Fruit fly (Drosophila melanogaster) whole organism, embryonic: ENCODE results near the gene CG45099.

Experiments
- Atf6 ChIP-seq: fragments of 200-800 bp; sonication (Bioruptor generic); IDR thresholded peaks from 2 replicates; pipeline ENCODE4 v1.3.6; 2022; ENCODE audit warnings: missing biosample characterization, missing genetic modification characterization
- CG10565 ChIP-seq: fragments of 200-800 bp; sonication (Bioruptor generic); optimal IDR thresholded peaks from 3 replicates; lab custom pipeline; 2016; ENCODE audit warnings: missing biosample characterization, mild to moderate bottlenecking, missing genetic modification characterization
- CG12391 ChIP-seq: fragments of 200-800 bp; sonication (Bioruptor generic); optimal IDR thresholded peaks from 3 replicates; lab custom pipeline; 2018; ENCODE audit warnings: missing biosample characterization, mild to moderate bottlenecking, missing genetic modification characterization, moderate library complexity
- CG12942 ChIP-seq: fragments of 200-800 bp; sonication (Bioruptor generic); optimal IDR thresholded peaks from 3 replicates; lab custom pipeline; 2016; ENCODE audit warnings: missing biosample characterization, missing genetic modification characterization
- CG13296 ChIP-seq: fragments of 200-800 bp; sonication (Bioruptor generic); optimal IDR thresholded peaks from 3 replicates; lab custom pipeline; 2018; ENCODE audit warnings: missing biosample characterization, mild to moderate bottlenecking, missing genetic modification characterization
- CG14710 ChIP-seq: fragments of 200-800 bp; sonication (Bioruptor generic); optimal IDR thresholded peaks from 3 replicates; lab custom pipeline; 2019; ENCODE audit warnings: missing biosample characterization, mild to moderate bottlenecking, missing genetic modification characterization, moderate library complexity
- CG16863 ChIP-seq: fragments of 200-800 bp; sonication (Bioruptor generic); optimal IDR thresholded peaks from 3 replicates; lab custom pipeline; 2016; ENCODE audit warnings: missing biosample characterization, missing genetic modification characterization
- CG17186 ChIP-seq: fragments of 200-800 bp; sonication (Bioruptor generic); optimal IDR thresholded peaks from 3 replicates; lab custom pipeline; 2017; ENCODE audit warnings: missing biosample characterization, missing genetic modification reagents, missing genetic modification characterization
- CG2199 ChIP-seq: fragments of 200-800 bp; sonication (Bioruptor generic); IDR thresholded peaks from 3 replicates; pipeline ENCODE4 v1.3.6; 2022; ENCODE audit warnings: missing biosample characterization, missing genetic modification characterization
- CG3281 ChIP-seq: fragments of 200-800 bp; sonication (Bioruptor generic); optimal IDR thresholded peaks from 3 replicates; lab custom pipeline; 2017; ENCODE audit warnings: missing biosample characterization, mild to moderate bottlenecking, missing genetic modification characterization
- CG4404 ChIP-seq: fragments of 200-800 bp; sonication (Bioruptor generic); IDR thresholded peaks from 2 replicates; pipeline ENCODE4 v1.3.6; 2022; ENCODE audit warnings: missing biosample characterization, missing genetic modification characterization
- CG4617 ChIP-seq: fragments of 200-800 bp; sonication (Bioruptor generic); optimal IDR thresholded peaks from 3 replicates; lab custom pipeline; 2016; ENCODE audit warnings: missing biosample characterization, missing genetic modification characterization, borderline replicate concordance
- CG5180 ChIP-seq: fragments of 200-800 bp; sonication (Bioruptor generic); optimal IDR thresholded peaks from 3 replicates; lab custom pipeline; 2017; ENCODE audit warnings: missing biosample characterization, missing genetic modification characterization, mild to moderate bottlenecking, moderate library complexity, missing genetic modification reagents
- CG6654 ChIP-seq: fragments of 200-800 bp; sonication (Bioruptor generic); optimal IDR thresholded peaks from 2 replicates; lab custom pipeline; 2017; ENCODE audit warnings: missing biosample characterization, mild to moderate bottlenecking, missing genetic modification characterization
- CG8290 ChIP-seq, 3 experiments: fragments of 200-800 bp; sonication (Bioruptor generic); optimal IDR thresholded peaks; 2 replicates each; lab custom pipeline; 2016 to 2019; ENCODE audit warnings: missing biosample characterization in 3 of 3, missing genetic modification characterization in 3 of 3, mild to moderate bottlenecking in 2 of 3, moderate library complexity in 1 of 3
- CHES-1-like ChIP-seq: fragments of 200-800 bp; sonication (Bioruptor generic); optimal IDR thresholded peaks from 2 replicates; lab custom pipeline; 2016; ENCODE audit warnings: missing biosample characterization, missing genetic modification characterization
- Dad ChIP-seq: fragments of 200-800 bp; sonication (Bioruptor generic); optimal IDR thresholded peaks from 3 replicates; lab custom pipeline; 2016; ENCODE audit warnings: missing biosample characterization, missing genetic modification characterization
- Dp ChIP-seq: fragments of 200-800 bp; sonication (Bioruptor generic); optimal IDR thresholded peaks from 2 replicates; lab custom pipeline; 2018; ENCODE audit warnings: missing biosample characterization, mild to moderate bottlenecking, missing genetic modification characterization, moderate library complexity
- Dref ChIP-seq: fragments of 200-800 bp; sonication (Bioruptor generic); IDR thresholded peaks from 2 replicates; pipeline ENCODE4 v1.3.6; 2022; ENCODE audit warnings: missing biosample characterization, missing genetic modification characterization
- E2f2 ChIP-seq: fragments of 200-800 bp; sonication (Bioruptor generic); IDR thresholded peaks from 2 replicates; pipeline ENCODE4 v1.3.6; 2022; ENCODE audit warnings: missing biosample characterization, missing genetic modification characterization
- Elba2 ChIP-seq: fragments of 200-800 bp; sonication (Bioruptor generic); optimal IDR thresholded peaks from 3 replicates; lab custom pipeline; 2016; ENCODE audit warnings: missing biosample characterization, missing genetic modification characterization
- Hsf ChIP-seq: fragments of 200-800 bp; sonication (Bioruptor generic); optimal IDR thresholded peaks from 3 replicates; lab custom pipeline; 2016; ENCODE audit warnings: missing biosample characterization, missing genetic modification characterization
- MESR4 ChIP-seq: fragments of 200-800 bp; sonication (Bioruptor generic); optimal IDR thresholded peaks from 2 replicates; lab custom pipeline; 2018; ENCODE audit warnings: missing biosample characterization, mild to moderate bottlenecking, missing genetic modification characterization, moderate library complexity
- NK7.1 ChIP-seq: fragments of 200-800 bp; sonication (Bioruptor generic); optimal IDR thresholded peaks from 3 replicates; lab custom pipeline; 2016; ENCODE audit warnings: missing biosample characterization, missing genetic modification characterization
- Opbp ChIP-seq: fragments of 200-800 bp; sonication (Bioruptor generic); IDR thresholded peaks from 3 replicates; pipeline ENCODE4 v1.3.6; 2022; ENCODE audit warnings: missing biosample characterization, missing genetic modification characterization; ENCODE audit not compliant: partially characterized antibody
- Pdp1 ChIP-seq, 2 experiments: fragments of 200-800 bp; sonication (Bioruptor generic); optimal IDR thresholded peaks; 3 replicates each; lab custom pipeline; 2016; ENCODE audit warnings: missing biosample characterization in 2 of 2, missing genetic modification characterization in 2 of 2, mild to moderate bottlenecking in 1 of 2, moderate library complexity in 1 of 2
- Ptx1 ChIP-seq: fragments of 200-800 bp; sonication (Bioruptor generic); IDR thresholded peaks from 2 replicates; pipeline ENCODE4 v1.3.6; 2022; ENCODE audit warnings: missing biosample characterization, missing genetic modification characterization
- Sry-δ ChIP-seq: fragments of 200-800 bp; sonication (Bioruptor generic); optimal IDR thresholded peaks from 2 replicates; lab custom pipeline; 2016; ENCODE audit warnings: missing biosample characterization, missing genetic modification characterization
- Tbp ChIP-seq: fragments of >200 bp; optimal IDR thresholded peaks from 2 replicates; lab custom pipeline; 2018; ENCODE audit warnings: missing biosample characterization, missing genetic modification characterization
- ase ChIP-seq: fragments of 200-800 bp; sonication (Bioruptor generic); IDR thresholded peaks from 3 replicates; pipeline ENCODE4 v1.3.6; 2022; ENCODE audit warnings: missing biosample characterization, missing genetic modification characterization
- ato ChIP-seq: fragments of 200-800 bp; sonication (Bioruptor generic); IDR thresholded peaks from 2 replicates; pipeline ENCODE4 v1.3.6; 2022; ENCODE audit warnings: missing biosample characterization, missing genetic modification characterization; ENCODE audit not compliant: partially characterized antibody
- bab2 ChIP-seq: fragments of 200-800 bp; sonication (Bioruptor generic); optimal IDR thresholded peaks from 2 replicates; lab custom pipeline; 2016; ENCODE audit warnings: missing biosample characterization, missing genetic modification characterization
- crol ChIP-seq: fragments of 200-800 bp; sonication (Bioruptor generic); IDR thresholded peaks from 2 replicates; pipeline ENCODE4 v1.3.6; 2022; ENCODE audit warnings: missing biosample characterization, missing genetic modification characterization
- disco-r ChIP-seq: fragments of 200-800 bp; sonication (Bioruptor generic); optimal IDR thresholded peaks from 2 replicates; lab custom pipeline; 2016; ENCODE audit warnings: missing biosample characterization, missing genetic modification characterization
- ftz-f1 ChIP-seq: fragments of 200-800 bp; sonication (Bioruptor generic); optimal IDR thresholded peaks from 2 replicates; lab custom pipeline; 2016; ENCODE audit warnings: missing biosample characterization, missing genetic modification characterization
- gcm ChIP-seq: fragments of 200-800 bp; sonication (Bioruptor generic); optimal IDR thresholded peaks from 2 replicates; lab custom pipeline; 2019; ENCODE audit warnings: missing biosample characterization, mild to moderate bottlenecking, missing genetic modification characterization, moderate library complexity
- gsb ChIP-seq: fragments of 200-800 bp; sonication (Bioruptor generic); IDR thresholded peaks from 2 replicates; pipeline ENCODE4 v1.3.6; 2022; ENCODE audit warnings: missing biosample characterization, missing genetic modification characterization
- gt ChIP-seq: fragments of 200-800 bp; sonication (Bioruptor generic); IDR thresholded peaks from 2 replicates; pipeline ENCODE4 v1.3.6; 2022; ENCODE audit warnings: missing biosample characterization, missing genetic modification characterization
- hb ChIP-seq: fragments of 200-800 bp; sonication (Bioruptor generic); IDR thresholded peaks from 3 replicates; pipeline ENCODE4 v1.3.6; 2022; ENCODE audit warnings: missing biosample characterization, missing genetic modification characterization; ENCODE audit not compliant: partially characterized antibody
- ind ChIP-seq: fragments of 200-800 bp; sonication (Bioruptor generic); optimal IDR thresholded peaks from 3 replicates; lab custom pipeline; 2016; ENCODE audit warnings: missing biosample characterization, missing genetic modification characterization
- lilli ChIP-seq: fragments of 200-800 bp; sonication (Bioruptor generic); optimal IDR thresholded peaks from 3 replicates; lab custom pipeline; 2016; ENCODE audit warnings: missing biosample characterization, missing genetic modification characterization
- nau ChIP-seq: fragments of 200-800 bp; sonication (Bioruptor generic); optimal IDR thresholded peaks from 3 replicates; lab custom pipeline; 2017; ENCODE audit warnings: missing biosample characterization, mild to moderate bottlenecking, missing genetic modification characterization, missing genetic modification reagents
- onecut ChIP-seq: fragments of 200-800 bp; sonication (Bioruptor generic); IDR thresholded peaks from 2 replicates; pipeline ENCODE4 v1.3.6; 2022; ENCODE audit warnings: missing biosample characterization, missing genetic modification characterization
- seq ChIP-seq: fragments of 200-800 bp; sonication (Bioruptor generic); IDR thresholded peaks from 2 replicates; pipeline ENCODE4 v1.3.6; 2022; ENCODE audit warnings: missing biosample characterization, missing genetic modification characterization
- tin ChIP-seq: fragments of 200-800 bp; sonication (Bioruptor generic); optimal IDR thresholded peaks from 3 replicates; lab custom pipeline; 2016; ENCODE audit warnings: missing biosample characterization, missing genetic modification characterization

CG45099 gene

dm6 chr3R:22023041-22023626, 11.0 kb downstream of the CG45099 start, which contains the start of the genes Mitofilin and mRpL35 (continued):
- TF ChIP-seq ase (no peak), CG5180 (no peak), gt (GFP tag; lab: Robert Waterston, UW) (no peak), gcm (GFP tag; lab: Kevin White, UChicago) (no peak), Dp (GFP tag; lab: Kevin White, UChicago) (no peak), ind (GFP tag; lab: Kevin White, UChicago) (peak; percentile 44), CG16863 (GFP tag; lab: Kevin White, UChicago) (no peak), CG3281 (GFP tag; lab: Kevin White, UChicago) (peak; percentile 23)

- TF ChIP-seq Sry-δ (GFP tag; lab: Kevin White, UChicago): no peak
- no peak for TF ChIP-seq nau (GFP tag; lab: Kevin White, UChicago)
- TF ChIP-seq seq (GFP tag; lab: Robert Waterston, UW): peak; percentile 32; the same call in 1 of the 2 replicates
- peak; percentile 66 for TF ChIP-seq MESR4 (GFP tag; lab: Kevin White, UChicago)
- no peak for TF ChIP-seq Hsf (GFP tag; lab: Kevin White, UChicago)
- no peak for TF ChIP-seq CG8290 (GFP tag; optimal IDR thresholded peaks at IDR 0.05; lab: Kevin White, UChicago)
- peak in 1 of 2 experiments; percentile 7 for TF ChIP-seq CG8290 (tag; optimal IDR thresholded peaks at IDR 0.05; lab: Kevin White, UChicago)
- peak; percentile 96 for TF ChIP-seq crol
- TF ChIP-seq Pdp1 (GFP tag; optimal IDR thresholded peaks at IDR 0.05; lab: Kevin White, UChicago): peak in 1 of 2 experiments; percentile 98
- peak; percentile 91 for TF ChIP-seq onecut
- 0 out of 2 replicates have a peak, but pooled peaks have one; percentile 11 for TF ChIP-seq ato (GFP tag; lab: Robert Waterston, UW)
- peak; percentile 14 for TF ChIP-seq CG4617 (GFP tag; lab: Kevin White, UChicago)
- peak; percentile 19; the same call in 1 of the 2 replicates for TF ChIP-seq E2f2 (GFP tag; lab: Robert Waterston, UW)
Measured at dm6 chr3R:22022623-22023022, 11.5 kb downstream of the CG45099 start.

dm6 chr3R:22018777-22019420, 15.2 kb downstream of the CG45099 start, which contains the start of gene Idh3b:
Gene Idh3b (minus strand): TSS chr3R:22019382.
- peak; percentile 80 for TF ChIP-seq hb (GFP tag; lab: Robert Waterston, UW)
- no peak for TF ChIP-seq Tbp (GFP tag; lab: Kevin White, UChicago)
- TF ChIP-seq Hsf (GFP tag; lab: Kevin White, UChicago): peak; percentile 71
- TF ChIP-seq CG14710 (tag; lab: Kevin White, UChicago): peak; percentile 70
- TF ChIP-seq Dp (GFP tag; lab: Kevin White, UChicago): peak; percentile 88
- peak; percentile 84 for TF ChIP-seq CHES-1-like
- TF ChIP-seq CG4404 (GFP tag; lab: Robert Waterston, UW): peak; percentile 44; the same call in 1 of the 2 replicates
- peak; percentile 83 for TF ChIP-seq CG17186
- no peak for TF ChIP-seq CG6654 (GFP tag; lab: Kevin White, UChicago)
- TF ChIP-seq tin: peak; percentile 65
- TF ChIP-seq CG10565 (GFP tag; lab: Kevin White, UChicago): no peak
- TF ChIP-seq Atf6 (GFP tag; lab: Robert Waterston, UW): peak; percentile 56
- TF ChIP-seq bab2 (GFP tag; lab: Kevin White, UChicago): peak; percentile 35
- TF ChIP-seq CG2199 (GFP tag; lab: Robert Waterston, UW): peak; percentile 22; the same call in 1 of the 3 replicates
- peak; percentile 6 for TF ChIP-seq disco-r
- TF ChIP-seq gsb (GFP tag; lab: Robert Waterston, UW): no peak
- peak; percentile 50 for TF ChIP-seq Dad (GFP tag; lab: Kevin White, UChicago)
- peak; percentile 77 for TF ChIP-seq onecut
- peak; percentile 97 for TF ChIP-seq Opbp (GFP tag; lab: Robert Waterston, UW)
- peak; percentile 72 for TF ChIP-seq ftz-f1 (GFP tag; lab: Kevin White, UChicago)
- no peak for TF ChIP-seq Ptx1
- TF ChIP-seq ind (GFP tag; lab: Kevin White, UChicago): peak; percentile 68
- peak; percentile 61 for TF ChIP-seq Elba2 (GFP tag; lab: Kevin White, UChicago)
- peak; percentile 21 for TF ChIP-seq CG13296 (GFP tag; lab: Kevin White, UChicago)
- TF ChIP-seq Dref (GFP tag; lab: Robert Waterston, UW): no peak
- TF ChIP-seq lilli (GFP tag; lab: Kevin White, UChicago): peak; percentile 76
- peak; percentile 44 for TF ChIP-seq CG12942 (GFP tag; lab: Kevin White, UChicago)
- peak; percentile 64 for TF ChIP-seq CG12391 (tag; lab: Kevin White, UChicago)
- peak; percentile 39 for TF ChIP-seq NK7.1 (GFP tag; lab: Kevin White, UChicago)
